Worm (Caenorhabditis elegans) whole organism, L4/young adult: ENCODE data around the gene nfx-1.
A peak's percentile ranks its signal among the peaks of the same experiment; 100 is the strongest.

Experiments used
- W03F9.2 ChIP-seq: fragments of 150-350 bp; optimal IDR thresholded peaks from 2 replicates; lab custom pipeline; 2014; ENCODE audit warnings: missing biosample characterization, missing genetic modification characterization
- dao-5 ChIP-seq: sonication (generic microtip); optimal IDR thresholded peaks from 2 replicates; lab custom pipeline; 2016; ENCODE audit warnings: missing genotype, missing genetic modification characterization, moderate library complexity, missing compliant biosample characterization
- him-1 ChIP-seq: sonication (generic microtip); optimal IDR thresholded peaks from 2 replicates; lab custom pipeline; 2016; ENCODE audit warnings: missing genotype, missing genetic modification reagents, missing genetic modification characterization, missing compliant biosample characterization

DNA sequence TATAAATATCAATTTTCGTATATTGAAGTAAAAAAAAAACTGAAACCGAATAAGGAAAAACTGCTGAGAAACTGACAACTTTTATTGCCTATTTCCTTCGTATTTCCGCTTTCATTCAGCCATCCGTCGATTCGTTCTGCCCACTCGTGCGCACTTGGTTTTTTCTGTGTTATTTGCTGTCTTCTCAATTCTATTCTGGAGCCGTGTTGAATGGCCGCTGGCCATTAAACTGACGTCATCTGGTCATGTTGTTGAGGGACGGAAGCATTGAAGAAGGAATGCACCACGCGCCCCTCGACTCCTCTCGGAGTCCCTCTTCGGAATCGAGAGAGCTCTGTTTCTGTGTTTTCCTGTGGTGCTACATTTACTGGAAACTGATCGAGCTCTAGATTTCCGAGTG is 26.6 kb upstream of the nfx-1 start:
- TF ChIP-seq him-1 (tag; lab: Kevin White, UChicago) (peak; percentile 64), W03F9.2 (no peak), dao-5 (no peak)
